Worm (Caenorhabditis elegans) whole organism, late embryonic: ENCODE data around the gene metl-13.

Experiments
- C08G9.2 ChIP-seq: sonication (generic microtip); optimal IDR thresholded peaks from 2 replicates; lab custom pipeline; 2016; ENCODE audit warnings: mild to moderate bottlenecking, missing genetic modification characterization, moderate library complexity, missing compliant biosample characterization
- F13H6.1 ChIP-seq: sonication (generic microtip); optimal IDR thresholded peaks from 2 replicates; lab custom pipeline; 2016; ENCODE audit warnings: missing genetic modification characterization, missing compliant biosample characterization
- K09A11.1 ChIP-seq: sonication (generic microtip); optimal IDR thresholded peaks from 2 replicates; lab custom pipeline; 2017; ENCODE audit warnings: antibody characterized with exemption, mild to moderate bottlenecking, missing genetic modification characterization, missing compliant biosample characterization; ENCODE audit not compliant: insufficient read depth
- T23F11.4 ChIP-seq: fragments of 200-800 bp; sonication (Bioruptor generic); optimal IDR thresholded peaks from 2 replicates; lab custom pipeline; 2018; ENCODE audit warnings: mild to moderate bottlenecking, missing genetic modification characterization, missing compliant biosample characterization
- ahr-1 ChIP-seq: sonication (generic microtip); optimal IDR thresholded peaks from 2 replicates; lab custom pipeline; 2016; ENCODE audit warnings: missing genetic modification characterization, missing compliant biosample characterization
- ama-1 ChIP-seq: fragments of 150-350 bp; optimal IDR thresholded peaks from 2 replicates; lab custom pipeline; 2014
- ceh-14 ChIP-seq: sonication (generic microtip); optimal IDR thresholded peaks from 2 replicates; lab custom pipeline; 2016; ENCODE audit warnings: missing genotype, missing genetic modification characterization, missing compliant biosample characterization
- ceh-18 ChIP-seq: sonication (generic microtip); optimal IDR thresholded peaks from 2 replicates; lab custom pipeline; 2016; ENCODE audit warnings: missing genetic modification characterization, missing compliant biosample characterization
- ceh-19 ChIP-seq: fragments of 200-800 bp; sonication (Bioruptor generic); optimal IDR thresholded peaks from 2 replicates; lab custom pipeline; 2018; ENCODE audit warnings: mild to moderate bottlenecking, missing genetic modification characterization, missing compliant biosample characterization
- ceh-2 ChIP-seq: sonication (generic microtip); optimal IDR thresholded peaks from 2 replicates; lab custom pipeline; 2016; ENCODE audit warnings: missing genotype, missing genetic modification characterization, missing compliant biosample characterization
- ceh-24 ChIP-seq: sonication (generic microtip); optimal IDR thresholded peaks from 2 replicates; lab custom pipeline; 2016; ENCODE audit warnings: mild to moderate bottlenecking, missing genetic modification characterization, missing compliant biosample characterization
- ceh-31 ChIP-seq: sonication (generic microtip); optimal IDR thresholded peaks from 2 replicates; lab custom pipeline; 2016; ENCODE audit warnings: missing genetic modification characterization, missing compliant biosample characterization
- ceh-45 ChIP-seq: fragments of 200-800 bp; sonication (Bioruptor generic); IDR thresholded peaks from 2 replicates; pipeline ENCODE4 v1.3.6; 2022; ENCODE audit warnings: missing genetic modification reagents, missing genetic modification characterization, missing compliant biosample characterization
- ceh-48 ChIP-seq: sonication (generic microtip); optimal IDR thresholded peaks from 2 replicates; lab custom pipeline; 2016; ENCODE audit warnings: missing genetic modification characterization, inconsistent platforms, missing compliant biosample characterization
- ceh-6 ChIP-seq: fragments of 200-800 bp; sonication (Bioruptor generic); optimal IDR thresholded peaks from 2 replicates; lab custom pipeline; 2018; ENCODE audit warnings: mild to moderate bottlenecking, missing genetic modification characterization, missing compliant biosample characterization
- che-1 ChIP-seq: sonication (generic microtip); optimal IDR thresholded peaks from 2 replicates; lab custom pipeline; 2016; ENCODE audit warnings: mild to moderate bottlenecking, missing genetic modification characterization, missing compliant biosample characterization
- dmd-4 ChIP-seq: sonication (generic microtip); optimal IDR thresholded peaks from 2 replicates; lab custom pipeline; 2016; ENCODE audit warnings: borderline replicate concordance, missing genetic modification characterization, missing compliant biosample characterization
- ets-4 ChIP-seq: sonication (generic microtip); optimal IDR thresholded peaks from 2 replicates; lab custom pipeline; 2016; ENCODE audit warnings: missing genetic modification characterization, missing compliant biosample characterization
- eyg-1 ChIP-seq: sonication (generic microtip); optimal IDR thresholded peaks from 2 replicates; lab custom pipeline; 2016; ENCODE audit warnings: missing genotype, missing genetic modification characterization, missing compliant biosample characterization
- fkh-10 ChIP-seq: fragments of 150-350 bp; optimal IDR thresholded peaks from 2 replicates; lab custom pipeline; 2014; ENCODE audit warnings: missing biosample characterization, missing genetic modification reagents, missing genetic modification characterization
- hlh-13 ChIP-seq: fragments of 200-800 bp; sonication (Bioruptor generic); optimal IDR thresholded peaks from 2 replicates; lab custom pipeline; 2018; ENCODE audit warnings: mild to moderate bottlenecking, missing genetic modification characterization, missing compliant biosample characterization
- hlh-15 ChIP-seq: sonication (generic microtip); optimal IDR thresholded peaks from 2 replicates; lab custom pipeline; 2016; ENCODE audit warnings: missing genetic modification characterization, missing compliant biosample characterization
- hlh-6 ChIP-seq: sonication (generic microtip); optimal IDR thresholded peaks from 2 replicates; lab custom pipeline; 2016; ENCODE audit warnings: missing genotype, missing genetic modification characterization, missing compliant biosample characterization
- hlh-8 ChIP-seq: sonication (generic microtip); optimal IDR thresholded peaks from 2 replicates; lab custom pipeline; 2016; ENCODE audit warnings: missing genotype, missing genetic modification characterization, missing compliant biosample characterization
- lim-6 ChIP-seq: sonication (generic microtip); optimal IDR thresholded peaks from 2 replicates; lab custom pipeline; 2016; ENCODE audit warnings: missing genetic modification characterization, missing compliant biosample characterization
- lin-11 ChIP-seq: fragments of 200-800 bp; sonication (Bioruptor generic); optimal IDR thresholded peaks from 2 replicates; lab custom pipeline; 2018; ENCODE audit warnings: mild to moderate bottlenecking, missing genetic modification characterization, missing compliant biosample characterization
- madf-2 ChIP-seq: sonication (generic microtip); optimal IDR thresholded peaks from 2 replicates; lab custom pipeline; 2017; ENCODE audit warnings: missing genetic modification characterization, missing compliant biosample characterization
- mec-3 ChIP-seq: sonication (generic microtip); optimal IDR thresholded peaks from 2 replicates; lab custom pipeline; 2016; ENCODE audit warnings: borderline replicate concordance, missing genetic modification characterization, missing compliant biosample characterization
- nfya-1 ChIP-seq: sonication (generic microtip); optimal IDR thresholded peaks from 2 replicates; lab custom pipeline; 2017; ENCODE audit warnings: missing genetic modification characterization, mild to moderate bottlenecking, missing compliant biosample characterization, antibody characterized with exemption, moderate library complexity
- nhr-11 ChIP-seq: fragments of 150-350 bp; optimal IDR thresholded peaks from 2 replicates; lab custom pipeline; 2014; ENCODE audit warnings: missing biosample characterization, missing genetic modification characterization
- npax-4 ChIP-seq: sonication (generic microtip); optimal IDR thresholded peaks from 2 replicates; lab custom pipeline; 2016; ENCODE audit warnings: missing genetic modification characterization, missing compliant biosample characterization
- odd-2 ChIP-seq: sonication (generic microtip); optimal IDR thresholded peaks from 2 replicates; lab custom pipeline; 2017; ENCODE audit warnings: antibody characterized with exemption, mild to moderate bottlenecking, missing genetic modification characterization, missing compliant biosample characterization
- pag-3 ChIP-seq: sonication (generic microtip); optimal IDR thresholded peaks from 2 replicates; lab custom pipeline; 2016; ENCODE audit warnings: missing compliant biosample characterization, missing genetic modification characterization, borderline replicate concordance
- pat-9 ChIP-seq: fragments of 200-800 bp; sonication (Bioruptor generic); optimal IDR thresholded peaks from 2 replicates; lab custom pipeline; 2018; ENCODE audit warnings: mild to moderate bottlenecking, missing genetic modification characterization, moderate library complexity, missing compliant biosample characterization
- pax-1 ChIP-seq: fragments of 150-350 bp; optimal IDR thresholded peaks from 2 replicates; lab custom pipeline; 2014; ENCODE audit warnings: missing biosample characterization, missing genetic modification characterization
- pha-4 ChIP-seq: fragments of 150-350 bp; optimal IDR thresholded peaks from 2 replicates; lab custom pipeline; 2018; ENCODE audit warnings: missing biosample characterization, missing genetic modification reagents, missing genetic modification characterization
- pqm-1 ChIP-seq: sonication (generic microtip); optimal IDR thresholded peaks from 2 replicates; lab custom pipeline; 2016; ENCODE audit warnings: missing genetic modification characterization, missing compliant biosample characterization
- rnt-1 ChIP-seq: sonication (generic microtip); optimal IDR thresholded peaks from 2 replicates; lab custom pipeline; 2016; ENCODE audit warnings: missing genetic modification characterization, missing compliant biosample characterization
- sdc-2 ChIP-seq: sonication (generic microtip); optimal IDR thresholded peaks from 2 replicates; lab custom pipeline; 2016; ENCODE audit warnings: missing genotype, missing genetic modification characterization, missing compliant biosample characterization
- sox-2 ChIP-seq: fragments of 200-800 bp; sonication (Bioruptor generic); IDR thresholded peaks from 2 replicates; pipeline ENCODE4 v1.3.6; 2022; ENCODE audit warnings: missing genetic modification reagents, missing genetic modification characterization, missing compliant biosample characterization
- tbx-2 ChIP-seq: sonication (generic microtip); optimal IDR thresholded peaks from 2 replicates; lab custom pipeline; 2016; ENCODE audit warnings: missing genetic modification characterization, missing compliant biosample characterization
- ttx-3 ChIP-seq: sonication (generic microtip); optimal IDR thresholded peaks from 2 replicates; lab custom pipeline; 2016; ENCODE audit warnings: missing genetic modification reagents, missing genetic modification characterization, missing compliant biosample characterization
- unc-3 ChIP-seq, 2 experiments: fragments of 200-800 bp in 1 of 2; sonication (Bioruptor generic) in 1 of 2; sonication (generic microtip) in 1 of 2; conservative IDR thresholded peaks in 1 of 2; optimal IDR thresholded peaks in 1 of 2; 2 replicates each; pipeline versions ENCODE4 v1.3.6 to Lab custom; 2016 to 2022; ENCODE audit warnings: missing compliant biosample characterization in 2 of 2, missing genetic modification characterization in 2 of 2, missing genetic modification reagents in 1 of 2
- unc-55 ChIP-seq: sonication (generic microtip); optimal IDR thresholded peaks from 2 replicates; lab custom pipeline; 2017; ENCODE audit warnings: missing biosample characterization, missing genetic modification reagents, missing genetic modification characterization
- unc-86 ChIP-seq: sonication (generic microtip); optimal IDR thresholded peaks from 2 replicates; lab custom pipeline; 2016; ENCODE audit warnings: missing genetic modification characterization, missing compliant biosample characterization
- zip-5 ChIP-seq: sonication (generic microtip); optimal IDR thresholded peaks from 2 replicates; lab custom pipeline; 2016; ENCODE audit warnings: missing genetic modification characterization, missing compliant biosample characterization
- ztf-16 ChIP-seq: sonication (generic microtip); optimal IDR thresholded peaks from 2 replicates; lab custom pipeline; 2017; ENCODE audit warnings: missing genetic modification characterization, missing compliant biosample characterization

The metl-13 gene

DNA sequence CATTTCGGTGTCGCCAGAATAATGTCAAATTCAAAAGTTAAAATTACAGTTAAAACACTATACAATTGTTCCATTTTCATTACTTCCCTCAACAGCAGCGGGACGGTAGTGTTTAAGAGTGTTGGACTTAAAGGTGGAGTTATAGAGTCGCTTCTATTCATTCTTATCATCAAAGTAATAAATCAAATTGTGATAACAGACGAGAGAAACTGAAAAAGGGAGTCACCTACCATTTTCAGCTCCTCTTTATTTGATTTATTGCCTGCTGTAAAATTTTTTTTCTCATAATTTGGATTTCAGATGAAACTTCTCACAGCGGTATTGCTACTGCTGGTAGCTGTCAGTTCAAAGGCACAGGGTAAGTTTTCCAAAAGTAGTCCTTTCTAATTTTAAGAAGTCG lies 5.0 kb downstream of the metl-13 start, which contains the start of gene C01B10.6:
TSS of gene C01B10.6 (plus strand) at position 301 of the 400 bp plus-strand sequence.
- TF ChIP-seq unc-86 (tag; lab: Kevin White, UChicago) = no peak
- no peak for TF ChIP-seq K09A11.1
- no peak for TF ChIP-seq ceh-45
- TF ChIP-seq nhr-11 (tag; lab: Kevin White, UChicago) = no peak
- TF ChIP-seq tbx-2 (tag; lab: Kevin White, UChicago) = no peak
- no peak for TF ChIP-seq ceh-18 (tag; lab: Kevin White, UChicago)
- TF ChIP-seq hlh-8 (tag; lab: Kevin White, UChicago) = no peak
- TF ChIP-seq ahr-1 (tag; lab: Kevin White, UChicago) = no peak
- TF ChIP-seq madf-2 (tag; lab: Kevin White, UChicago) = no peak
- no peak for TF ChIP-seq ceh-31 (tag; lab: Kevin White, UChicago)
- no peak for TF ChIP-seq sdc-2 (tag; lab: Kevin White, UChicago)
- TF ChIP-seq ceh-14 (tag; lab: Kevin White, UChicago) = no peak
- no peak for TF ChIP-seq ztf-16 (tag; lab: Kevin White, UChicago)

DNA sequence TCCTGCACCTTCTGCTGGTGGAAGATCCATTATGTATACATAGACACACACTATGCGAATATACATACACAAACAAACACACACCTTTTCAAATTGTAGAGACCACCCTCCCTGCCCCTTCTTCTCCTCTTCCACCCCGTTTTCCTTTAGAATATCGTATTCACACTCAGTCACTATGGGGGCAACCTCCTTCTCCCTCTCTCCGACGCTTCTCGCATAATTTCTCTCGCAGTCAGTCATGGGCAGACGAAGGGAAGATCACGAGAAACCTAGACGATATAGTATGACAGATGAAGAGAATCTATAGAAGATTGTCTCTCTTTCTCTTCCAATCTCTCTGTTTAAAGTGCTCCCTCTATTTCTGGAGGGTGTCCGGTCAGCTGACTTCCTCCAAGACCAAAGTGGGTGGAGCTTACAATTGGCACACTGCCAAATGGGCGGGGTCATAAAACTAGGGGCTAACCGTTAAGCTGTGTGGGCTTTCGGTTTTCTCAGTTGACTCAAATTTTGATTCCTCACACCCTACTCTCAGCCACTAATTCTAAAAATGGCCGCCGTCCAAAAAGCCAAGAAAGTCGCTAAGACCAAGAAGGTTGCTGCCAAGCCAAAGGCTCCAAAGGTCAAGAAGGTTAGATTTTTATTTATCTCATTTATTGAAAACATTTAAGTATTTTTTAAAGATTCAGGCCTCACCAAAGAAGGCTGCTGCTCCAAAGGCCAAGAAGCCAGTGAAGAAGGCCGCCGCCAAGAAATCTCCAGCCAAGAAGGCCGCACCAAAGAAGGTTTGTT lies 11.2 kb downstream of the metl-13 start, which contains the start of gene hil-7:
TSS of gene hil-7 (plus strand) at position 446 of the 789 bp plus-strand sequence.
- TF ChIP-seq ttx-3 (tag; lab: Kevin White, UChicago) = no peak
- TF ChIP-seq odd-2 (tag; lab: Kevin White, UChicago) = no peak
- peak; percentile 87 for TF ChIP-seq ceh-18 (tag; lab: Kevin White, UChicago)
- peak; percentile 42 for TF ChIP-seq lim-6 (tag; lab: Kevin White, UChicago)
- no peak for TF ChIP-seq ceh-45
- peak; percentile 94 for TF ChIP-seq ama-1 (lab: Kevin White, UChicago)
- TF ChIP-seq sdc-2 (tag; lab: Kevin White, UChicago) = peak; percentile 78
- TF ChIP-seq C08G9.2 (tag; lab: Kevin White, UChicago) = no peak
- TF ChIP-seq unc-3 (GFP tag; conservative IDR thresholded peaks at IDR 0.05; lab: Robert Waterston, UW) = no peak
- TF ChIP-seq unc-3 (tag; optimal IDR thresholded peaks at IDR 0.05; lab: Kevin White, UChicago) = no peak
- TF ChIP-seq unc-55 (GFP tag; lab: Kevin White, UChicago) = peak; percentile 97
- peak; percentile 58 for TF ChIP-seq ceh-6
- no peak for TF ChIP-seq hlh-15
- peak; percentile 81 for TF ChIP-seq eyg-1 (tag; lab: Kevin White, UChicago)
- TF ChIP-seq pag-3 = no peak
- TF ChIP-seq ceh-24 (tag; lab: Kevin White, UChicago) = no peak
- TF ChIP-seq ahr-1 (tag; lab: Kevin White, UChicago) = peak; percentile 25
- no peak for TF ChIP-seq pat-9 (tag; lab: Kevin White, UChicago)
- TF ChIP-seq fkh-10 = peak; percentile 27
- TF ChIP-seq dmd-4 (tag; lab: Kevin White, UChicago) = peak; percentile 25
- no peak for TF ChIP-seq npax-4 (tag; lab: Kevin White, UChicago)
- peak; percentile 28 for TF ChIP-seq F13H6.1 (tag; lab: Kevin White, UChicago)
- peak; percentile 68 for TF ChIP-seq hlh-6
- no peak for TF ChIP-seq pha-4 (tag; lab: Kevin White, UChicago)
- no peak for TF ChIP-seq zip-5 (tag; lab: Kevin White, UChicago)
- no peak for TF ChIP-seq che-1 (tag; lab: Kevin White, UChicago)
- TF ChIP-seq hlh-13 (GFP tag; lab: Kevin White, UChicago) = no peak
- TF ChIP-seq unc-86 (tag; lab: Kevin White, UChicago) = peak; percentile 47
- peak; percentile 86 for TF ChIP-seq ceh-19 (GFP tag; lab: Kevin White, UChicago)
- TF ChIP-seq pqm-1 (tag; lab: Kevin White, UChicago) = no peak
- no peak for TF ChIP-seq ceh-48 (tag; lab: Kevin White, UChicago)
- no peak for TF ChIP-seq mec-3
- TF ChIP-seq ceh-2 (tag; lab: Kevin White, UChicago) = peak; percentile 63
- peak; percentile 94 for TF ChIP-seq nfya-1 (tag; lab: Kevin White, UChicago)
- TF ChIP-seq ztf-16 (tag; lab: Kevin White, UChicago) = peak; percentile 34
- TF ChIP-seq T23F11.4 (GFP tag; lab: Kevin White, UChicago) = no peak
- peak; percentile 9 for TF ChIP-seq pax-1 (tag; lab: Kevin White, UChicago)
- peak; percentile 19 for TF ChIP-seq K09A11.1
- TF ChIP-seq hlh-8 (tag; lab: Kevin White, UChicago) = peak; percentile 17
- peak; percentile 46; the same call in 1 of the 2 replicates for TF ChIP-seq sox-2 (GFP tag; lab: Robert Waterston, UW)
- TF ChIP-seq lin-11 = no peak
- TF ChIP-seq nhr-11 (tag; lab: Kevin White, UChicago) = no peak
- peak; percentile 72 for TF ChIP-seq rnt-1 (tag; lab: Kevin White, UChicago)
- peak; percentile 53 for TF ChIP-seq ets-4 (tag; lab: Kevin White, UChicago)
